Fruit fly (Drosophila melanogaster) ovary, adult (tissue): Measurements from ENCODE around the gene CG4313.
A peak's percentile ranks its signal among the peaks of the same experiment; 100 is the strongest.

Experiments used
- CG17801 ChIP-seq: fragments of 200-800 bp; optimal IDR thresholded peaks from 2 replicates; lab custom pipeline; 2019; ENCODE audit warnings: missing biosample characterization, mild to moderate bottlenecking, missing genetic modification characterization, moderate library complexity; ENCODE audit not compliant: partially characterized antibody

CG4313 gene

DNA sequence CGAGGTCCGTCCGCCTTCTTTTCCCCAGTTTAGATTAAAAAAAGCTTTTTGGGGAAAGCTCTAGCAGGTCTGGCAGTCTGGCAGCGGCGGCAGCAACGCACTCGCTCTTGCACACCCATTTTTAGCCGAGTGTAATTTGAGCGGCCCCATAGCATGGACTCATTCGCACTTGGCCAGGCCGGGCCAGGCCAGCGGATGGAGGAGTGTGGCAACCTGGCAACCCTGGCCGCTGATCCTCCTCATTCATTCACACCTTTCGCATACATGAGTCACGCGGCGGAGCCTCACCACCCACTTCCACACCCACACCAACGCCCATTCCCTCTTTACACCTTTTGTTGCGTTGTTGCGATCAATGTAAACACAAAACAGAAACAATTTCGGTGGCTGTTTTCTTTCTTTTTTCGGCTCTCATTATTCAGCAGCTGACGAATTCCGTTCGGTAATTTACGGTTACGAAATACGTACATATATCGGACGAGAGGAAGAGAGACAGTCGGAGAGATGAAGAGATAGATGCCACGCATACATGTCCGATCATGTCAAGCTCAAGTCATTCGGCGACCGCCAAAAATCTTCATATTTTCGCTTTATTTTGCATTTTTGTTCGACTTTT is 8.7 kb upstream of the CG4313 start:
- TF ChIP-seq CG17801 (GFP tag; lab: Kevin White, UChicago) = peak; percentile 9

DNA sequence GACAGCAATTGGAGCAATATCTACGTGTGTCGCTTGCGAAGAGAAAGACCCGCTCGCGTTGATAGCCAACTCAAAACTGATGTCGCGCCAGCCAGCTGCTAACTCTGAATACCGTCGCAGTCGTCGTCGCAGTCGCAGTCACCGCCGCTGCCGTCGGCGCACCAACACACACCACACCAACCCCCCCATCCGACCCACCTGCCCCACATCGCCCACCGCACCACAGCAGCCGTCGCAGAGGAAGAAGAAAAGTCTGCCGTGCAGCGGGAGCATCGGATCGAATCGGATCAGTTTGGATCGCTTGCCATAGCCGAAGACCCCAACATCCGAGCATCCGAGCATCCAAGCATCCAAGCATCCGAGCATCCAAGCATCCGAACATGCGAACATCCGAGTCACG is 5.3 kb upstream of the CG4313 start:
- no peak for TF ChIP-seq CG17801 (GFP tag; lab: Kevin White, UChicago)

DNA sequence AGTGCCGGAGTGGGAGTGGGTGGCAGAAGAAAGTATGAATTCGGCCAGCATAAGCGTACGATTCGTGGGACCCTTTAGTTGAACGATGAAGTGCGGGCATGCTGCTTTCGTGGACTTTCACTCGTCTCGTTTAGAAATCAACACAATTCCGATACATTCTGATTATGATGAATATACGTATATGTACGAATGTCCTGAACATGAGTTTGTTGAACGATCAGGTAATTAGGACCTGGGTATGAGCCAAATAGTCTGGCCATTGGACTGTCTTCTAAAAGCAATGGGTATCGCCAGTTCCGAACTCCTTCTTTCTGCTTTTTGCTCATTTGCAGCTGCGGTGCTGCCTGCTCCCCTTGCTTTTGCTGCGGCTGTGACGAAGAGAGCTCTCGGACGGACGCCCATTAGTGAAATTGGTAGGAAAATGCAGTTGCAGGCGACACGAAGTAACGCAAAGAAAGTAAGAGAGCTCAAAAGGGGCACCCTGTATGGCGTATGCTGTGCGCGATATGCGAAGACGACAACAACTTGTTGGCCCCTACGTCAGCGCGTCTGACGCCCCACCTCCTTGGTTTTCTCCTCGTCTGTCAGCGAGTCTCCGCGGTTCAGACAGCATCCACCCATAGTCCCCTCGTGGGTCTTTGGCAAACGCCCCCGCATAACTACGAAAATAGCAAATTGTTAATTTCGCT is 4.7 kb upstream of the CG4313 start:
- TF ChIP-seq CG17801 (GFP tag; lab: Kevin White, UChicago) = no peak

dm6 chrX:2037605-2038004 is 4.1 kb upstream of the CG4313 start:
- TF ChIP-seq CG17801 (GFP tag; lab: Kevin White, UChicago) = no peak

DNA sequence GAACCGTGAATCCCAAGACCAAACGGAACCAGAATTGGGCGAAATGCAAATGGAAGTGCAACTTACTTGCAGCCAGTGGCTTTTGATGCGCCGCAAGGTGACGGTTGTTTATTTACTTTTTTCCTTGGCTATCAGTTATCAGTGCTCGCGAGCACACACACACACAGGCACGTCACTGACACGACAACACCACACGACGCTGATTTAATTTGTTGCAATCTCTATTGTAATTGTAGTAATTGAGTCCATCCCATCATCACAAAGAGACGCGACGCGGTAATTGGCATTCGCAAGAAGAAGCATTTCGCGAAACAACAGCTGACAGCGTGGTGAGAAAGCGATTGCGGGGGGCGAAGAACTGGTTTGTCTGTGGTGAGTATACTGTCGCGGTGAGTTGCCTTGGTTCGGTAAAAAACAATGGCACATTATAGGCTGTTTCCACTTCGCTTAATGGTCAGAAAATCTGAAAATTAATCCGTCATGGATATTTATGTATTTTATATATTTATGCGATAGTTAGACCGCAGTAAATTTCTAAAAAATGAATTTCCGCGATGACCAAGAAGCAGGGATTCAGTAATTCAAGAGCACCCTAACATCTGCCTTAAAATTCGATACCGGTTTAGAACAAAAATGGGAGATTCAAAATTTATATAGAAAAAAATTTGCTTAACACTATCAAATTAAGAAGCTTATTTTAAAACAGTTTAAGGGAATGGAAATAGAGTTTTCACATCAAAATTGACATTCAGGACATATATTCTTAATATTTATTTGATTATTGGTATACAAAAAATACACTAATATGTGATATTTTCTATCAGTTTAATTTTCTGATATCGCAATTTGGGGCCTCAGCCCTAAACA is 546 bp downstream of the CG4313 start, which contains the start of the genes Actn and usp:
Gene Actn (minus strand): TSS at position 331 of the 867 bp plus-strand sequence.
Gene usp (minus strand): TSS at position 331 of the 867 bp plus-strand sequence.
- TF ChIP-seq CG17801 (GFP tag; lab: Kevin White, UChicago) = peak; percentile 5

dm6 chrX:2043660-2044397 is 2.2 kb downstream of the CG4313 start, which contains the start of gene CG4325:
Gene CG4325, minus strand, starts transcription at chrX:2043818.
- no peak for TF ChIP-seq CG17801 (GFP tag; lab: Kevin White, UChicago)

- no peak for TF ChIP-seq CG17801 (GFP tag; lab: Kevin White, UChicago)
These were observed 7.4 kb downstream of the CG4313 start for dm6 chrX:2048778-2049686.

DNA sequence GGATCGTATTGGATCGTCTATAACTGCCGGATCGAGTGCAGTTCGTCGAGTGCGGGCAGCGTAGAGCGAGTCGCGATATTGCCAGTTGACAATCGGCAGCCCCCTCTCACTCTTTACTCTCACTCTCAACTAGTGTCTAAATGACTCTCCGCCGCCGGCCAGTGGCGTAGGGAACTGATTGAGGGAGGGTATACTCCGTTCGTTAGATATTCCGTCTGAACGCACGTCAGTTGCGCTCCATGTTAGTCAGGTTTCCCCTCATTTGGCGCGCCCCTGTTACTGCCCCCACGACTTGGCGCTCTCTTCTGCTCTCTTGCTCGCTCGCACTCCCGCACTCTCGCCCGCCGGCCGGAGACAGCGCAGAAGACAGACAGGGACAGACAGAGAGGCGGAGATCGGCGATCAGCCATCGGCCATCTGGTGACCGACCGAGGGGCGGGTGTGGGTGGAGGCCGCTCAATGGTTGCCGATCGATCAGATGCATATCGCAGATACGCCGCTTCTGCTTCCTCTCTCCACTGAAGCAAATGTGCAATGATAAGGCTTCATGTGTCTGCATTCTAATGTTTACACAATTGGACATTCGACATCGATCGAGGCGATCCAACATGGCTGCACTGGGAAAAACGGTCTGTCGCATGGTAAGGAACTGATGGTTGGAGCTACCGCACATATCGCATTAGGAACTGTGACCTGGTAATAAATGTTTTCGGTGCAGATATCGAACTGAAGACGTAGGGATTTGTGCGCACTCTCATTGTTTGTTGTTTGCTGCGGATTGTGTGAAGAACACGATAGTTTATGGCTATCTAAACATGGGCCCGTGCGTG is 8.6 kb downstream of the CG4313 start, which contains the start of gene moody:
Gene moody (minus strand): TSS at position 51 of the 830 bp plus-strand sequence.
- TF ChIP-seq CG17801 (GFP tag; lab: Kevin White, UChicago) = peak; percentile 98

dm6 chrX:2061119-2061518 is 19.5 kb downstream of the CG4313 start:
- no peak for TF ChIP-seq CG17801 (GFP tag; lab: Kevin White, UChicago)

- no peak for TF ChIP-seq CG17801 (GFP tag; lab: Kevin White, UChicago)
These were observed 20.2 kb downstream of the CG4313 start, which contains the start of gene Sik2 for dm6 chrX:2061849-2062248. Gene Sik2, minus strand, starts transcription at chrX:2061915.

DNA sequence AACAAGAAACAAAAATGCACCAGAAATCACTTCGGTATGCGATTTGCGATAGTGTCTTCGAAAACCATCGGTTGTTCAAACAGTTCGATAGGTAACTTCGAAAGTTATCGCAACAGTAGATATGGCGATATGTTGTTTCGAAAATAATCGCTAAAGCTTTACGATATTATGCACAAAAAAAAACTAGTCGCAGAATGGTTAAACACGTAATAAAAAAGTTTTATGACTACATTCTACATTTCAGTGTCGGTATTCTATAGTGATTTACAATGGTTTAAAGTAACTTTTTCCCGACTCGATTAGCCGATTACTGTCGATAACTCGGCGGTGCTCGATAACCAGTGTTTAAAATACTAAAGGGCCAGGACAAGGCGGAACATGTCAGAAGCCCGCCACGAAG is 23.4 kb downstream of the CG4313 start, which contains the start of gene CG4281:
Gene CG4281 (minus strand): TSS at position 70 of the 400 bp plus-strand sequence.
- peak; percentile 59 for TF ChIP-seq CG17801 (GFP tag; lab: Kevin White, UChicago)

dm6 chrX:2066259-2066658 is 24.6 kb downstream of the CG4313 start, which contains the start of gene CG14054:
Gene CG14054, minus strand, starts transcription at chrX:2066359.
- TF ChIP-seq CG17801 (GFP tag; lab: Kevin White, UChicago) = no peak
